Worm (Caenorhabditis elegans): Measurements from ENCODE around the gene M116.5.

ce11 chrIV:8453178-8453577, 32.3 kb upstream of the M116.5 start:
- TF ChIP-seq sea-1 (GFP tag; conservative IDR thresholded peaks at IDR 0.05) (no peak), pes-1 (GFP tag; IDR thresholded peaks at IDR 0.05) (no peak), hmbx-1 (tag; optimal IDR thresholded peaks at IDR 0.05) (no peak), hnd-1 (tag; optimal IDR thresholded peaks at IDR 0.05) (no peak), ama-1 (optimal IDR thresholded peaks at IDR 0.05) (no peak), ets-7 (tag; optimal IDR thresholded peaks at IDR 0.05) (no peak), tra-4 (tag; optimal IDR thresholded peaks at IDR 0.05) (no peak), hmg-4 (GFP tag; optimal IDR thresholded peaks at IDR 0.05) (no peak), F13C5.2 (tag; optimal IDR thresholded peaks at IDR 0.05) (no peak), tbx-11 (GFP tag; IDR thresholded peaks at IDR 0.05) (no peak), flt-1 (GFP tag; IDR thresholded peaks at IDR 0.05) (no peak), aly-1 (tag; optimal IDR thresholded peaks at IDR 0.05) (no peak)
